Fruit fly (Drosophila melanogaster): Measurements from ENCODE around the gene CG32262.
A peak's percentile ranks its signal among the peaks of the same experiment; 100 is the strongest.

The CG32262 gene

DNA sequence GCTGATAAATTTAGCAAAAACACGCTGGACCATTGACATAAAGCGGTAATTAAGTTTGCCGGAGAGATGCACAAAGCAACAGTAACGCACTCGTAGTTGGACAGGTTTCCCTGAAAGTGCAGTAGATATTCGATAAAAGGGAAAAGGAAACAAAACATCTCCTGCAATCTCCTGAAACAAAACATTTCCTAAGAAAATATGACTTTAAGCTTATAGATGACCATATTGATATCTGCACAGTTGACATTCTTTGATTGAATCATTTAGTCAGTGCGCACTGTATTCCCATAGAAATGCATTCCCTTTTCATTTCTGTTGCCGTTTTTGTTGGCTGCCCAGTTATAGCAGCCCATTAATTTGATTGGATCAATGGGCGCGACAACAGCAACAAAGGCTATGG is 42.8 kb upstream of the CG32262 start (continued):
- peak; percentile 49 for TF ChIP-seq CG2712 (tag; optimal IDR thresholded peaks at IDR 0.05)
- TF ChIP-seq Hr51 (GFP tag; optimal IDR thresholded peaks at IDR 0.05): peak in 1 of 2 experiments; percentile 55
- TF ChIP-seq jing (GFP tag; optimal IDR thresholded peaks at IDR 0.05): peak; percentile 60
- no peak for TF ChIP-seq dimm (GFP tag; IDR thresholded peaks at IDR 0.05)
- no peak for TF ChIP-seq luna (GFP tag; optimal IDR thresholded peaks at IDR 0.05)
- TF ChIP-seq vfl (GFP tag; optimal IDR thresholded peaks at IDR 0.05): no peak
- TF ChIP-seq CG12659 (GFP tag; optimal IDR thresholded peaks at IDR 0.05): peak; percentile 30
- 0 out of 2 replicates have a peak, but pooled peaks have one; percentile 23 for TF ChIP-seq gt (GFP tag; IDR thresholded peaks at IDR 0.05)
- TF ChIP-seq twi (tag; optimal IDR thresholded peaks at IDR 0.05): peak; percentile 36
- TF ChIP-seq CG18619 (GFP tag; optimal IDR thresholded peaks at IDR 0.05): peak; percentile 21
- TF ChIP-seq ap (GFP tag; IDR thresholded peaks at IDR 0.05): peak; percentile 50
- TF ChIP-seq mam (GFP tag; optimal IDR thresholded peaks at IDR 0.05): no peak
- peak; percentile 43 for TF ChIP-seq CG15269 (tag; optimal IDR thresholded peaks at IDR 0.05)
- no peak for TF ChIP-seq Tbp (GFP tag; optimal IDR thresholded peaks at IDR 0.05)
- TF ChIP-seq chif (GFP tag; optimal IDR thresholded peaks at IDR 0.05): peak; percentile 66 to 81
- peak; percentile 62 for TF ChIP-seq ab (GFP tag; optimal IDR thresholded peaks at IDR 0.05)
- TF ChIP-seq Sox102F (GFP tag; optimal IDR thresholded peaks at IDR 0.05): peak; percentile 86
- no peak for TF ChIP-seq CG17612 (GFP tag; IDR thresholded peaks at IDR 0.05)
- peak; percentile 76 for TF ChIP-seq otp (GFP tag; IDR thresholded peaks at IDR 0.05)
- peak; percentile 32 for TF ChIP-seq fd102C (GFP tag; optimal IDR thresholded peaks at IDR 0.05)
- no peak for TF ChIP-seq CG42726 (GFP tag; IDR thresholded peaks at IDR 0.05; ENCODE audit: partially characterized antibody)
- TF ChIP-seq Gug (GFP tag; IDR thresholded peaks at IDR 0.05): peak; percentile 29; the same call in 2 of the 4 replicates
- no peak; the same call in 2 of the 3 replicates for TF ChIP-seq so (GFP tag; IDR thresholded peaks at IDR 0.05)
- TF ChIP-seq gcm (GFP tag; optimal IDR thresholded peaks at IDR 0.05): peak; percentile 34
- peak in 1 of 2 experiments; percentile 78 for TF ChIP-seq eve (GFP tag; optimal IDR thresholded peaks at IDR 0.05)
- TF ChIP-seq Mrtf (GFP tag; IDR thresholded peaks at IDR 0.05): no peak; the same call in 2 of the 3 replicates
- peak; percentile 46 for TF ChIP-seq CG17385 (GFP tag; optimal IDR thresholded peaks at IDR 0.05)
- peak; percentile 55 for TF ChIP-seq Mes4 (GFP tag; optimal IDR thresholded peaks at IDR 0.05)
- peak; percentile 10 for TF ChIP-seq CG9817 (tag; optimal IDR thresholded peaks at IDR 0.05)
- no peak for TF ChIP-seq CG15073 (GFP tag; optimal IDR thresholded peaks at IDR 0.05)
- TF ChIP-seq ase (GFP tag; IDR thresholded peaks at IDR 0.05): 0 out of 3 replicates have a peak, but pooled peaks have one; percentile 34
- TF ChIP-seq MBD-R2 (GFP tag; IDR thresholded peaks at IDR 0.05): no peak
- peak; percentile 56 for TF ChIP-seq Blimp-1 (GFP tag; optimal IDR thresholded peaks at IDR 0.05)
- TF ChIP-seq croc (GFP tag; conservative IDR thresholded peaks at IDR 0.05): peak; percentile 58
- no peak for TF ChIP-seq Vsx1 (GFP tag; optimal IDR thresholded peaks at IDR 0.05)
- peak; percentile 40 for TF ChIP-seq onecut (GFP tag; IDR thresholded peaks at IDR 0.05)
- TF ChIP-seq tx (GFP tag; optimal IDR thresholded peaks at IDR 0.05): peak; percentile 39
- no peak for TF ChIP-seq Camta (GFP tag; optimal IDR thresholded peaks at IDR 0.05)
- TF ChIP-seq Spps (tag; optimal IDR thresholded peaks at IDR 0.05): no peak
- no peak for TF ChIP-seq Asciz (GFP tag; optimal IDR thresholded peaks at IDR 0.05)
- no peak for TF ChIP-seq pfk (GFP tag; optimal IDR thresholded peaks at IDR 0.05)
- no peak for TF ChIP-seq Eip74EF (GFP tag; optimal IDR thresholded peaks at IDR 0.05)
- TF ChIP-seq slou (GFP tag; optimal IDR thresholded peaks at IDR 0.05): no peak
- TF ChIP-seq nom (GFP tag; optimal IDR thresholded peaks at IDR 0.05): peak; percentile 23
- TF ChIP-seq grau (tag; optimal IDR thresholded peaks at IDR 0.05): peak; percentile 89
- no peak for TF ChIP-seq Hmx (GFP tag; optimal IDR thresholded peaks at IDR 0.05)
- TF ChIP-seq CG4617 (GFP tag; optimal IDR thresholded peaks at IDR 0.05; ENCODE audit: borderline replicate concordance): no peak
- TF ChIP-seq chm (GFP tag; IDR thresholded peaks at IDR 0.05): peak; percentile 38; the same call in 1 of the 2 replicates
- TF ChIP-seq CG8924 (tag; optimal IDR thresholded peaks at IDR 0.05): peak; percentile 56
- TF ChIP-seq CG4424 (GFP tag; optimal IDR thresholded peaks at IDR 0.05): no peak
